Worm (Caenorhabditis elegans) whole organism, L4 larva: ENCODE data around the gene C10A4.13.

Experiments
- F49E8.2 ChIP-seq: sonication (generic microtip); optimal IDR thresholded peaks from 2 replicates; lab custom pipeline; 2016; ENCODE audit warnings: missing compliant biosample characterization, mild to moderate bottlenecking, missing genetic modification characterization, borderline replicate concordance
- T26A8.4 ChIP-seq: fragments of 200-800 bp; sonication (Bioruptor generic); IDR thresholded peaks from 2 replicates; pipeline ENCODE4 v1.3.6; 2022; ENCODE audit warnings: missing genetic modification characterization, missing compliant biosample characterization
- Y105C5A.15 ChIP-seq: fragments of 200-800 bp; sonication (Bioruptor generic); IDR thresholded peaks from 2 replicates; pipeline ENCODE4 v1.3.6; 2022; ENCODE audit warnings: missing genetic modification characterization, missing compliant biosample characterization
- Y5F2A.4 ChIP-seq: fragments of 200-800 bp; sonication (Bioruptor generic); optimal IDR thresholded peaks from 2 replicates; lab custom pipeline; 2018; ENCODE audit warnings: mild to moderate bottlenecking, missing genetic modification characterization, missing compliant biosample characterization
- Y75B8A.6 ChIP-seq: fragments of 200-800 bp; sonication (Bioruptor generic); IDR thresholded peaks from 2 replicates; pipeline ENCODE4 v1.3.6; 2022; ENCODE audit warnings: missing genetic modification reagents, missing genetic modification characterization, missing compliant biosample characterization
- aly-2 ChIP-seq: sonication (generic microtip); optimal IDR thresholded peaks from 2 replicates; lab custom pipeline; 2018; ENCODE audit warnings: missing biosample characterization, missing genetic modification characterization
- attf-4 ChIP-seq: sonication (generic microtip); optimal IDR thresholded peaks from 3 replicates; lab custom pipeline; 2017; ENCODE audit warnings: missing biosample characterization, missing genetic modification characterization
- ceh-44 ChIP-seq: fragments of 200-800 bp; sonication (Bioruptor generic); IDR thresholded peaks from 2 replicates; pipeline ENCODE4 v1.3.6; 2022; ENCODE audit warnings: missing genetic modification reagents, missing genetic modification characterization, missing compliant biosample characterization
- ceh-62 ChIP-seq: sonication (generic microtip); optimal IDR thresholded peaks from 2 replicates; lab custom pipeline; 2017; ENCODE audit warnings: missing biosample characterization, missing genetic modification characterization
- ceh-82 ChIP-seq: sonication (generic microtip); optimal IDR thresholded peaks from 2 replicates; lab custom pipeline; 2017; ENCODE audit warnings: missing biosample characterization, missing genetic modification characterization
- daf-12 ChIP-seq: fragments of 150-350 bp; optimal IDR thresholded peaks from 2 replicates; lab custom pipeline; 2014; ENCODE audit warnings: missing biosample characterization, missing genetic modification reagents, missing genetic modification characterization
- daf-16 ChIP-seq, 3 experiments: sonication (generic microtip); optimal IDR thresholded peaks; 2 replicates each; lab custom pipeline; 2016 to 2017; ENCODE audit warnings: missing genetic modification characterization in 3 of 3, missing genetic modification reagents in 3 of 3, mild to moderate bottlenecking in 2 of 3, missing compliant biosample characterization in 2 of 3, missing biosample characterization in 1 of 3, moderate library complexity in 1 of 3
- daf-19 ChIP-seq: fragments of 200-800 bp; sonication (Bioruptor generic); conservative IDR thresholded peaks from 2 replicates; pipeline ENCODE4 v1.3.6; 2022; ENCODE audit warnings: missing genetic modification characterization, missing compliant biosample characterization
- dmd-6 ChIP-seq: fragments of 200-800 bp; sonication (Bioruptor generic); IDR thresholded peaks from 2 replicates; pipeline ENCODE4 v1.3.6; 2022; ENCODE audit warnings: missing genetic modification reagents, missing genetic modification characterization, missing compliant biosample characterization
- dpl-1 ChIP-seq: fragments of 150-350 bp; optimal IDR thresholded peaks from 2 replicates; lab custom pipeline; 2014; ENCODE audit warnings: missing biosample characterization, missing genetic modification reagents, missing genetic modification characterization
- duxl-1 ChIP-seq: sonication (generic microtip); optimal IDR thresholded peaks from 2 replicates; lab custom pipeline; 2016; ENCODE audit warnings: mild to moderate bottlenecking, missing genetic modification characterization, moderate library complexity, missing compliant biosample characterization; ENCODE audit not compliant: poor library complexity
- egl-27 ChIP-seq: sonication (generic microtip); optimal IDR thresholded peaks from 3 replicates; lab custom pipeline; 2017; ENCODE audit warnings: missing biosample characterization, missing genetic modification reagents, missing genetic modification characterization
- fkh-10 ChIP-seq: fragments of 150-350 bp; optimal IDR thresholded peaks from 2 replicates; lab custom pipeline; 2014; ENCODE audit warnings: missing biosample characterization, missing genetic modification reagents, missing genetic modification characterization
- fos-1 ChIP-seq: fragments of 150-350 bp; optimal IDR thresholded peaks from 2 replicates; lab custom pipeline; 2014; ENCODE audit warnings: missing biosample characterization, missing genetic modification characterization
- hif-1 ChIP-seq, 2 experiments: sonication (generic microtip); optimal IDR thresholded peaks; 2 replicates each; lab custom pipeline; 2016 to 2017; ENCODE audit warnings: missing compliant biosample characterization in 2 of 2, missing genetic modification characterization in 2 of 2, missing genetic modification reagents in 2 of 2, missing genotype in 2 of 2, mild to moderate bottlenecking in 1 of 2
- hlh-11 ChIP-seq: fragments of 200-800 bp; sonication (Bioruptor generic); optimal IDR thresholded peaks from 2 replicates; lab custom pipeline; 2018; ENCODE audit warnings: mild to moderate bottlenecking, missing genetic modification characterization, missing compliant biosample characterization
- hlh-30 ChIP-seq: sonication (generic microtip); optimal IDR thresholded peaks from 2 replicates; lab custom pipeline; 2017; ENCODE audit warnings: antibody characterized with exemption, mild to moderate bottlenecking, missing genetic modification characterization, missing compliant biosample characterization; ENCODE audit not compliant: insufficient read depth
- lin-38 ChIP-seq: fragments of 200-800 bp; sonication (Bioruptor generic); IDR thresholded peaks from 2 replicates; pipeline ENCODE4 v1.3.6; 2022; ENCODE audit warnings: missing genetic modification reagents, missing genetic modification characterization, missing compliant biosample characterization
- lsy-2 ChIP-seq, 2 experiments: fragments of 150-350 bp in 1 of 2; sonication (generic microtip) in 1 of 2; optimal IDR thresholded peaks; 2 replicates each; lab custom pipeline; 2014 to 2017; ENCODE audit warnings: missing biosample characterization in 2 of 2, missing genetic modification characterization in 2 of 2
- madf-9 ChIP-seq: fragments of 200-800 bp; sonication (Bioruptor generic); conservative IDR thresholded peaks from 2 replicates; pipeline ENCODE4 v1.3.6; 2022; ENCODE audit warnings: missing genetic modification reagents, missing genetic modification characterization, missing compliant biosample characterization
- mxl-2 ChIP-seq: fragments of 200-800 bp; sonication (Bioruptor generic); conservative IDR thresholded peaks from 2 replicates; pipeline ENCODE4 v1.3.6; 2022; ENCODE audit warnings: missing genetic modification reagents, missing genetic modification characterization, missing compliant biosample characterization
- mxl-3 ChIP-seq: fragments of 200-800 bp; sonication (Bioruptor generic); optimal IDR thresholded peaks from 2 replicates; lab custom pipeline; 2018; ENCODE audit warnings: mild to moderate bottlenecking, missing genetic modification characterization, missing compliant biosample characterization
- nhr-10 ChIP-seq: fragments of 150-350 bp; optimal IDR thresholded peaks from 2 replicates; lab custom pipeline; 2014; ENCODE audit warnings: missing biosample characterization, missing genetic modification characterization
- nhr-28 ChIP-seq: fragments of 150-350 bp; optimal IDR thresholded peaks from 2 replicates; lab custom pipeline; 2014; ENCODE audit warnings: missing biosample characterization, missing genetic modification characterization
- nhr-42 ChIP-seq: fragments of 200-800 bp; sonication (Bioruptor generic); IDR thresholded peaks from 2 replicates; pipeline ENCODE4 v1.3.6; 2022; ENCODE audit warnings: missing genetic modification characterization, missing compliant biosample characterization
- nhr-48 ChIP-seq: sonication (generic microtip); optimal IDR thresholded peaks from 2 replicates; lab custom pipeline; 2016; ENCODE audit warnings: mild to moderate bottlenecking, missing genetic modification characterization, missing compliant biosample characterization
- nhr-6 ChIP-seq: fragments of 150-350 bp; optimal IDR thresholded peaks from 2 replicates; lab custom pipeline; 2014; ENCODE audit warnings: missing biosample characterization, missing genetic modification characterization
- pha-4 ChIP-seq, 2 experiments: fragments of 150-350 bp in 1 of 2; fragments of 200-800 bp in 1 of 2; sonication (Bioruptor generic) in 1 of 2; IDR thresholded peaks in 1 of 2; optimal IDR thresholded peaks in 1 of 2; 2 replicates each; pipeline versions ENCODE4 v1.3.6 to Lab custom; 2014 to 2022; ENCODE audit warnings: missing genetic modification characterization in 2 of 2, missing genetic modification reagents in 2 of 2, missing biosample characterization in 1 of 2, missing compliant biosample characterization in 1 of 2
- php-3 ChIP-seq: fragments of 200-800 bp; sonication (Bioruptor generic); IDR thresholded peaks from 2 replicates; pipeline ENCODE4 v1.3.6; 2022; ENCODE audit warnings: missing genetic modification reagents, missing genetic modification characterization, missing compliant biosample characterization
- pqm-1 ChIP-seq: sonication (generic microtip); optimal IDR thresholded peaks from 2 replicates; lab custom pipeline; 2017; ENCODE audit warnings: missing biosample characterization, missing genetic modification characterization
- sdz-12 ChIP-seq: fragments of 200-800 bp; sonication (Bioruptor generic); optimal IDR thresholded peaks from 2 replicates; lab custom pipeline; 2018; ENCODE audit warnings: mild to moderate bottlenecking, missing genetic modification characterization, missing compliant biosample characterization
- skn-1 ChIP-seq: fragments of 150-350 bp; optimal IDR thresholded peaks from 2 replicates; lab custom pipeline; 2014; ENCODE audit warnings: missing biosample characterization, missing genetic modification characterization
- spr-1 ChIP-seq: sonication (generic microtip); optimal IDR thresholded peaks from 2 replicates; lab custom pipeline; 2016; ENCODE audit warnings: mild to moderate bottlenecking, missing genetic modification characterization, missing compliant biosample characterization
- tra-1 ChIP-seq: fragments of 200-800 bp; sonication (Bioruptor generic); IDR thresholded peaks from 2 replicates; pipeline ENCODE4 v1.3.6; 2022; ENCODE audit warnings: missing genetic modification reagents, missing genetic modification characterization, missing compliant biosample characterization
- unc-39 ChIP-seq: sonication (generic microtip); optimal IDR thresholded peaks from 2 replicates; lab custom pipeline; 2017; ENCODE audit warnings: missing biosample characterization, missing genetic modification characterization
- zag-1 ChIP-seq: fragments of 150-350 bp; optimal IDR thresholded peaks from 2 replicates; lab custom pipeline; 2014; ENCODE audit warnings: missing biosample characterization, missing genetic modification characterization
- zfp-3 ChIP-seq: fragments of 200-800 bp; sonication (Bioruptor generic); conservative IDR thresholded peaks from 2 replicates; pipeline ENCODE4 v1.3.6; 2022; ENCODE audit warnings: missing genetic modification reagents, missing genetic modification characterization, missing compliant biosample characterization
- zip-11 ChIP-seq: fragments of 200-800 bp; sonication (Bioruptor generic); IDR thresholded peaks from 2 replicates; pipeline ENCODE4 v1.3.6; 2022; ENCODE audit warnings: missing genetic modification characterization, missing compliant biosample characterization
- ztf-11 ChIP-seq: fragments of 150-350 bp; optimal IDR thresholded peaks from 2 replicates; lab custom pipeline; 2014; ENCODE audit warnings: missing biosample characterization, missing genetic modification characterization
- ztf-7 ChIP-seq: fragments of 150-350 bp; optimal IDR thresholded peaks from 2 replicates; lab custom pipeline; 2014; ENCODE audit warnings: missing biosample characterization, missing genetic modification characterization

C10A4.13 gene

ce11 chrX:7397935-7398334 is at the start of gene C10A4.13:
TSS of gene C10A4.13 (minus strand) at chrX:7398035.
- TF ChIP-seq ceh-82 (tag; lab: Kevin White, UChicago), result no peak
- no peak for TF ChIP-seq ceh-62 (tag; lab: Kevin White, UChicago)
- TF ChIP-seq dpl-1 (GFP tag; lab: Kevin White, UChicago), result no peak
- no peak for TF ChIP-seq Y75B8A.6 (GFP tag; lab: Robert Waterston, UW)
- TF ChIP-seq zip-11 (GFP tag; lab: Robert Waterston, UW), result no peak
- TF ChIP-seq mxl-3, result no peak
- TF ChIP-seq dmd-6 (GFP tag; lab: Robert Waterston, UW), result no peak
- no peak for TF ChIP-seq daf-12 (tag; lab: Kevin White, UChicago)

DNA sequence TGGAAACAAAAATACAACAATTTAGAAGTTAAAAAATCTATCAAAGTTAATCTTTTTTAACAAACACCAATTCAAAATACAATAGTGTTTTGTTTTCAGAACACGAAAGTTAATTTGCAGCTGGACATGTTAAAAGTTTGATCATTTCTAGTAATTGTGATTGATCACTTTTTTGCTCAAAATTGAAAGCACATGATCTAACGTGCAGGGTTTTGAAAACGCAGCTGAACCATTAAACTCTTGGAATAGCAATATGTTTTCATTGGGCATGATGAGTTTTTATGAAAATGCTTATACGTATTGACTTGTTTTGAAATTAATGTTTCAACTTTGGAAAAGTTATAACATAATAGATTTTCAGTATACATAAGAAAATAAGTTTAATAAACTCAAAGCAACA is 49.5 kb upstream of the C10A4.13 start:
- no peak for TF ChIP-seq T26A8.4 (GFP tag; lab: Robert Waterston, UW)
- TF ChIP-seq skn-1 (tag; lab: Kevin White, UChicago), result no peak
- TF ChIP-seq ceh-44 (GFP tag; lab: Robert Waterston, UW), result no peak
- no peak for TF ChIP-seq F49E8.2 (tag; lab: Kevin White, UChicago)
- TF ChIP-seq madf-9 (GFP tag; lab: Robert Waterston, UW), result no peak
- no peak for TF ChIP-seq nhr-42 (GFP tag; lab: Robert Waterston, UW)
- TF ChIP-seq ztf-11 (tag; lab: Kevin White, UChicago), result no peak

DNA sequence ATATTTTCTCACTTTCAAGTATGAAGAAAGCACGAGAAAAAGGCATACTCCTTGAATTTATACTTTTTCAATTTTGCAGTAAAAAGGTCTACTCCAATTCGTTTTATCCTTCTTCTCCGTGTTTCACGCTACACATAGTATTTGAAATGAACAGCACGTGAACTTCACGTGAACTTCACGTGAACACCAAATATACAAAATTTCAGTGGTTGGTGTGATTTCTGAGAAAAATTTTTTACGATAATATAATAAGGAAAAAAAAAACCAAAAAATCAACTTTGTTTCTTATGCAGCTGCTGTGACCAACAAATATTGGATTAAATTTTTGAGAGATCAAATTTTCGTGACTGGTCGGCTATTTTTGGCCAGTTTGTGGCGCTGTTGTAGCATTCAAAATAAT is 48.6 kb upstream of the C10A4.13 start:
- TF ChIP-seq mxl-2 (peak; percentile 97), daf-19 (GFP tag; lab: Robert Waterston, UW) (no peak), hlh-30 (tag; lab: Kevin White, UChicago) (no peak), unc-39 (tag; lab: Kevin White, UChicago) (no peak), nhr-28 (tag; lab: Kevin White, UChicago) (peak; percentile 2)

ce11 chrX:7445734-7446133 is 47.9 kb upstream of the C10A4.13 start:
- TF ChIP-seq daf-19 (GFP tag; lab: Robert Waterston, UW) (no peak), fos-1 (tag; lab: Kevin White, UChicago) (no peak), hif-1 (tag; optimal IDR thresholded peaks at IDR 0.05; lab: Kevin White, UChicago) (peak; percentile 91 to 94), hlh-30 (tag; lab: Kevin White, UChicago) (no peak), nhr-48 (tag; lab: Kevin White, UChicago) (peak; percentile 32), ceh-44 (GFP tag; lab: Robert Waterston, UW) (no peak), dmd-6 (GFP tag; lab: Robert Waterston, UW) (peak; percentile 89), php-3 (GFP tag; lab: Robert Waterston, UW) (0 out of 2 replicates have a peak, but pooled peaks have one; percentile 30), duxl-1 (tag; lab: Kevin White, UChicago) (no peak), fkh-10 (no peak), spr-1 (tag; lab: Kevin White, UChicago) (no peak), lsy-2 (tag; optimal IDR thresholded peaks at IDR 0.05; lab: Kevin White, UChicago) (no peak), ztf-11 (tag; lab: Kevin White, UChicago) (no peak), mxl-2 (0 out of 2 replicates have a peak, but pooled peaks have one; percentile 43), lin-38 (no peak), egl-27 (tag; lab: Kevin White, UChicago) (no peak), tra-1 (GFP tag; lab: Robert Waterston, UW) (peak; percentile 68; the same call in 1 of the 2 replicates), zfp-3 (GFP tag; lab: Robert Waterston, UW) (no peak), Y105C5A.15 (no peak), hlh-11 (peak; percentile 78), pha-4 (GFP tag; IDR thresholded peaks at IDR 0.05; lab: Robert Waterston, UW) (no peak), pha-4 (tag; optimal IDR thresholded peaks at IDR 0.05; lab: Kevin White, UChicago) (no peak), nhr-10 (no peak), attf-4 (tag; lab: Kevin White, UChicago) (no peak), zag-1 (no peak), pqm-1 (tag; lab: Kevin White, UChicago) (peak; percentile 31), aly-2 (no peak), sdz-12 (GFP tag; lab: Kevin White, UChicago) (no peak), ztf-7 (no peak), nhr-6 (tag; lab: Kevin White, UChicago) (no peak), Y5F2A.4 (GFP tag; lab: Kevin White, UChicago) (no peak), daf-16 (GFP tag; optimal IDR thresholded peaks at IDR 0.05; lab: Kevin White, UChicago) (no peak), daf-16 (tag; optimal IDR thresholded peaks at IDR 0.05; lab: Kevin White, UChicago) (peak; percentile 38)
